Fruit fly (Drosophila melanogaster) S2 (cell line): ENCODE measurements around the gene CG10710.

Source experiments
- CG8478 ChIP-seq: fragments of >200 bp; optimal IDR thresholded peaks from 2 replicates; lab custom pipeline; 2018
- CTCF ChIP-seq, 2 experiments: fragments of >200 bp; optimal IDR thresholded peaks; 2 replicates each; lab custom pipeline; 2018

DNA sequence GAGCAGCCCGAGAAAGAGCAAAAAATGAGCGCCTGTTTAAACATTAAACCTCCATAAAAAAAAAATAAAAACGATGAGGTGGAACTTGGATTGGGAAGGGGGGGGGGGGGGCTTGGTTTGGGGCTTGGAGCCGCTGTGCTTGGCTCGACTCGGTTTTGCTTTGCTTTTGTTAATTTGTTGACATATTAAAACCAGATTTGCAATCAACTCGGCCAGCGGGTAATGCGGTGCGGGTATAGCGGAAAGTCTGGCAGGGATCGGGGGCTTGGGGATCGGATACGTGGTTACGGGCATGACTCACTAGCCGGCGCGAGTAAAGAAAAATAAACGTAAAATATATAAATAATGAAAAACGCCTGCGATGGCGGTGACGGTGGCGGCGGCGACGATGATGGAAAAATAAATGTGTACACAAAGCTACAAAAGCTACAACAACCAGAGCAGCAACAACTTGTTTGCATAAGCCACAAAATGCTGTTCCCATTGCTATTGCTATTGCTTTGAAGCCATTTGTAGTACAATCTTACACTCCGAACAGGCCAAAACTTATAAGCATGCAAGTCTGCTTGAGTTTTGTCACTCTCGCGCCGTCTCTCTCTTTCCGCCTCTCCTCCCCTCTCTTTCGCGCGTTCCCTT lies 21.6 kb downstream of the CG10710 start:
- TF ChIP-seq CG8478 (lab: Kevin White, UChicago), result no peak
- TF ChIP-seq CTCF (optimal IDR thresholded peaks at IDR 0.05; lab: Kevin White, UChicago), result no peak
